Worm (Caenorhabditis elegans): Measurements from ENCODE around the gene snpn-1.

Gene snpn-1

ce11 chrIV:5090993-5091793, at the start of gene snpn-1, which contains the start of gene C02B10.4:
TSS of gene snpn-1 (minus strand) at chrIV:5091043.
TSS of gene C02B10.4 (plus strand) at chrIV:5091586.
- no peak for TF ChIP-seq Y56A3A.18 (GFP tag; IDR thresholded peaks at IDR 0.05)
- TF ChIP-seq lsy-27 (tag; optimal IDR thresholded peaks at IDR 0.05; ENCODE audit: borderline replicate concordance, insufficient read depth), result no peak
- no peak for TF ChIP-seq dpff-1 (tag; optimal IDR thresholded peaks at IDR 0.05)
- no peak for TF ChIP-seq atf-7 (tag; optimal IDR thresholded peaks at IDR 0.05)
- peak; percentile 15 for TF ChIP-seq snpc-4 (GFP tag; optimal IDR thresholded peaks at IDR 0.05)
- peak in 3 of 4 experiments; percentile 7 to 73 (median 71) for TF ChIP-seq snpc-4 (tag; optimal IDR thresholded peaks at IDR 0.05)
- TF ChIP-seq F23B12.7 (tag; optimal IDR thresholded peaks at IDR 0.05; ENCODE audit: insufficient read depth), result peak; percentile 10
- TF ChIP-seq madf-3 (GFP tag; IDR thresholded peaks at IDR 0.05), result no peak
- TF ChIP-seq sdz-38 (tag; optimal IDR thresholded peaks at IDR 0.05), result no peak
- TF ChIP-seq ekl-4 (GFP tag; IDR thresholded peaks at IDR 0.05), result no peak
- no peak for TF ChIP-seq nhr-90 (tag; optimal IDR thresholded peaks at IDR 0.05)
- TF ChIP-seq repo-1 (tag; optimal IDR thresholded peaks at IDR 0.05), result no peak
- TF ChIP-seq aptf-2 (GFP tag; conservative IDR thresholded peaks at IDR 0.05), result no peak
- no peak for TF ChIP-seq aptf-3 (GFP tag; IDR thresholded peaks at IDR 0.05)
- TF ChIP-seq unc-62 (GFP tag; optimal IDR thresholded peaks at IDR 0.05), result no peak
- TF ChIP-seq attf-3 (GFP tag; conservative IDR thresholded peaks at IDR 0.05), result no peak
- no peak for TF ChIP-seq nhr-179 (tag; optimal IDR thresholded peaks at IDR 0.05)
- TF ChIP-seq tbp1 (GFP tag; optimal IDR thresholded peaks at IDR 0.05), result peak; percentile 8
- TF ChIP-seq chd-7 (tag; optimal IDR thresholded peaks at IDR 0.05), result no peak
- no peak for TF ChIP-seq attf-5 (GFP tag; optimal IDR thresholded peaks at IDR 0.05)
- TF ChIP-seq cebp-1 (GFP tag; IDR thresholded peaks at IDR 0.05), result no peak
- peak; percentile 8 for TF ChIP-seq cebp-1 (tag; optimal IDR thresholded peaks at IDR 0.05)
- no peak for TF ChIP-seq Y67H2A.10 (GFP tag; conservative IDR thresholded peaks at IDR 0.05)
- TF ChIP-seq tbx-9 (tag; optimal IDR thresholded peaks at IDR 0.05; ENCODE audit: borderline replicate concordance), result no peak
- TF ChIP-seq Y95B8A.8 (GFP tag; IDR thresholded peaks at IDR 0.05), result no peak
- TF ChIP-seq egl-44 (GFP tag; IDR thresholded peaks at IDR 0.05), result no peak
- TF ChIP-seq madf-10 (tag; optimal IDR thresholded peaks at IDR 0.05), result no peak
- TF ChIP-seq F39B2.1 (GFP tag; IDR thresholded peaks at IDR 0.05), result no peak
- TF ChIP-seq bed-2 (GFP tag; IDR thresholded peaks at IDR 0.05), result no peak
- no peak for TF ChIP-seq somi-1 (GFP tag; optimal IDR thresholded peaks at IDR 0.05)
- TF ChIP-seq hmg-20 (GFP tag; IDR thresholded peaks at IDR 0.05), result no peak
- TF ChIP-seq rpc-1 (optimal IDR thresholded peaks at IDR 0.05), result no peak
- TF ChIP-seq rpc-1 (tag; optimal IDR thresholded peaks at IDR 0.05), result no peak
- TF ChIP-seq F55B11.4 (tag; optimal IDR thresholded peaks at IDR 0.05; ENCODE audit: borderline replicate concordance, insufficient read depth), result no peak
- no peak for TF ChIP-seq nhr-80 (tag; optimal IDR thresholded peaks at IDR 0.05)
- no peak for TF ChIP-seq lin-26 (GFP tag; IDR thresholded peaks at IDR 0.05)
- TF ChIP-seq ama-1 (optimal IDR thresholded peaks at IDR 0.05), result no peak
- no peak for TF ChIP-seq ama-1 (GFP tag; optimal IDR thresholded peaks at IDR 0.05)
- no peak for TF ChIP-seq let-526 (GFP tag; IDR thresholded peaks at IDR 0.05)
- no peak for TF ChIP-seq nhr-120 (GFP tag; IDR thresholded peaks at IDR 0.05)
- peak; percentile 76 for TF ChIP-seq lsl-1 (GFP tag; optimal IDR thresholded peaks at IDR 0.05)
- TF ChIP-seq hrde-1 (tag; optimal IDR thresholded peaks at IDR 0.05; ENCODE audit: borderline replicate concordance), result no peak
- TF ChIP-seq sea-2 (GFP tag; IDR thresholded peaks at IDR 0.05), result no peak

Measured in whole organism, young adult.